Worm (Caenorhabditis elegans): ENCODE measurements around the gene F43D2.6.

Gene F43D2.6

ce11 chrV:14633319-14633718 lies 1.7 kb downstream of the F43D2.6 start:
- no peak for TF ChIP-seq ref-1 (GFP tag; conservative IDR thresholded peaks at IDR 0.05)
- no peak for TF ChIP-seq klf-2 (GFP tag; conservative IDR thresholded peaks at IDR 0.05)
- TF ChIP-seq cog-1 (tag; optimal IDR thresholded peaks at IDR 0.05) = no peak
- TF ChIP-seq med-1 (GFP tag; optimal IDR thresholded peaks at IDR 0.05; ENCODE audit: insufficient read depth) = no peak
- no peak for TF ChIP-seq ztf-23 (GFP tag; IDR thresholded peaks at IDR 0.05)
- no peak for TF ChIP-seq ztf-29 (GFP tag; IDR thresholded peaks at IDR 0.05)
- TF ChIP-seq tab-1 (GFP tag; IDR thresholded peaks at IDR 0.05) = no peak
- no peak for TF ChIP-seq flt-1 (GFP tag; IDR thresholded peaks at IDR 0.05)
- TF ChIP-seq T22C8.4 (GFP tag; IDR thresholded peaks at IDR 0.05) = no peak

ce11 chrV:14631588-14631987 lies 3.4 kb downstream of the F43D2.6 start, which contains the start of gene F43D2.3:
TSS of gene F43D2.3 (plus strand) at chrV:14631888.
- TF ChIP-seq ztf-29 (GFP tag; IDR thresholded peaks at IDR 0.05) (no peak), T22C8.4 (GFP tag; IDR thresholded peaks at IDR 0.05) (no peak), tab-1 (GFP tag; IDR thresholded peaks at IDR 0.05) (no peak), klf-2 (GFP tag; conservative IDR thresholded peaks at IDR 0.05) (no peak), med-1 (GFP tag; optimal IDR thresholded peaks at IDR 0.05; ENCODE audit: insufficient read depth) (no peak), cog-1 (tag; optimal IDR thresholded peaks at IDR 0.05) (no peak), ref-1 (GFP tag; conservative IDR thresholded peaks at IDR 0.05) (no peak), flt-1 (GFP tag; IDR thresholded peaks at IDR 0.05) (no peak), ztf-23 (GFP tag; IDR thresholded peaks at IDR 0.05) (no peak)

ce11 chrV:14625662-14626061 lies 9.3 kb downstream of the F43D2.6 start:
- no peak for TF ChIP-seq ztf-29 (GFP tag; IDR thresholded peaks at IDR 0.05)
- TF ChIP-seq ztf-23 (GFP tag; IDR thresholded peaks at IDR 0.05) = no peak
- TF ChIP-seq cog-1 (tag; optimal IDR thresholded peaks at IDR 0.05) = no peak
- no peak for TF ChIP-seq klf-2 (GFP tag; conservative IDR thresholded peaks at IDR 0.05)
- no peak for TF ChIP-seq ref-1 (GFP tag; conservative IDR thresholded peaks at IDR 0.05)
- no peak for TF ChIP-seq tab-1 (GFP tag; IDR thresholded peaks at IDR 0.05)
- TF ChIP-seq T22C8.4 (GFP tag; IDR thresholded peaks at IDR 0.05) = no peak
- no peak for TF ChIP-seq flt-1 (GFP tag; IDR thresholded peaks at IDR 0.05)
- TF ChIP-seq med-1 (GFP tag; optimal IDR thresholded peaks at IDR 0.05; ENCODE audit: insufficient read depth) = no peak

ce11 chrV:14620835-14621234 lies 14.1 kb downstream of the F43D2.6 start, which contains the start of gene hot-1:
TSS of gene hot-1 (plus strand) at chrV:14621135.
- TF ChIP-seq T22C8.4 (GFP tag; IDR thresholded peaks at IDR 0.05) = no peak
- TF ChIP-seq cog-1 (tag; optimal IDR thresholded peaks at IDR 0.05) = no peak
- no peak for TF ChIP-seq med-1 (GFP tag; optimal IDR thresholded peaks at IDR 0.05; ENCODE audit: insufficient read depth)
- no peak for TF ChIP-seq ztf-29 (GFP tag; IDR thresholded peaks at IDR 0.05)
- no peak for TF ChIP-seq flt-1 (GFP tag; IDR thresholded peaks at IDR 0.05)
- no peak for TF ChIP-seq klf-2 (GFP tag; conservative IDR thresholded peaks at IDR 0.05)
- no peak for TF ChIP-seq ref-1 (GFP tag; conservative IDR thresholded peaks at IDR 0.05)
- no peak for TF ChIP-seq ztf-23 (GFP tag; IDR thresholded peaks at IDR 0.05)

- TF ChIP-seq med-1 (GFP tag; optimal IDR thresholded peaks at IDR 0.05; ENCODE audit: insufficient read depth) (no peak), T22C8.4 (GFP tag; IDR thresholded peaks at IDR 0.05) (no peak), cog-1 (tag; optimal IDR thresholded peaks at IDR 0.05) (no peak), ref-1 (GFP tag; conservative IDR thresholded peaks at IDR 0.05) (no peak), ztf-29 (GFP tag; IDR thresholded peaks at IDR 0.05) (no peak), flt-1 (GFP tag; IDR thresholded peaks at IDR 0.05) (no peak), tab-1 (GFP tag; IDR thresholded peaks at IDR 0.05) (no peak), ztf-23 (GFP tag; IDR thresholded peaks at IDR 0.05) (no peak), klf-2 (GFP tag; conservative IDR thresholded peaks at IDR 0.05) (no peak)
Observed at ce11 chrV:14620311-14620710, 14.7 kb downstream of the F43D2.6 start.

DNA sequence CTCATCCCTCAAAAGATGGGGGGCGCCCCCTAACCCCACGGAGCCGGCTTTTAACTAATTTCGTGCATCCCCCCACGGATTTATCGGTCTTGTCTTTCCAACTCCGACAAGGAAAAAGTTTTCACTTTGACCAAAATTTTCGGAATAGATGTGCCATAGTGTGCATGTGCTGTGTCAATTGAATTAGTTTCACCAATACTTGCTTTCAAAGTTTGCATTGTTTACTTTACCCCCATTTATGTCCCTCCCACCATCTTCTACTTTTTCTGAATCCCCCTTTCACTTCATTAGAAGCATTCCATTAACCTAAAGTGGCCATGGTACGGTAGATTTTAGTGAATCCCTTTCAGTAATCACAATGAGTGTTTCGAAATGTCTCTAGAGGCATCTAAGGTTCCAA lies 17.3 kb downstream of the F43D2.6 start:
- no peak for TF ChIP-seq flt-1 (GFP tag; IDR thresholded peaks at IDR 0.05)
- no peak for TF ChIP-seq tab-1 (GFP tag; IDR thresholded peaks at IDR 0.05)

DNA sequence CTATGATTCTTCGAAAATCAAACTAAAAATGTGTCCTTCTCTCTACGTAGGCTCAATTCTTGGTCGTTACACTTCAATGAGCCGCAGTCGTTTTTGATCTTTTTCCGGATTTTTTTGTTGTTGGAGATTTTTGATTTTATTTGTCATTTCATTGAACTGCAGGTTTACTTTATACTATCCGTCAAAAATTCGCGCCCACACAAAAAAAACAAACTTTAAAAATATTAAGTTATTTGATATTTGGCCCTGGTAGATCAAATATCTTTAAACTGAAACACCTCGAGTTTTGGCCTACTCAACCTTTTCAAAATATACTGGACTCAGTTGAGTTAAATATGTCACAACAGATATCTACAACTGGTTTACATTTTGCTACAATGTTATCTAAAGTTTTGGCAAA lies 19.3 kb downstream of the F43D2.6 start:
- TF ChIP-seq ref-1 (GFP tag; conservative IDR thresholded peaks at IDR 0.05) = no peak
- no peak for TF ChIP-seq klf-2 (GFP tag; conservative IDR thresholded peaks at IDR 0.05)
- no peak for TF ChIP-seq ztf-29 (GFP tag; IDR thresholded peaks at IDR 0.05)
- TF ChIP-seq ztf-23 (GFP tag; IDR thresholded peaks at IDR 0.05) = no peak
- TF ChIP-seq med-1 (GFP tag; optimal IDR thresholded peaks at IDR 0.05; ENCODE audit: insufficient read depth) = no peak
- no peak for TF ChIP-seq tab-1 (GFP tag; IDR thresholded peaks at IDR 0.05)
- TF ChIP-seq T22C8.4 (GFP tag; IDR thresholded peaks at IDR 0.05) = no peak
- TF ChIP-seq flt-1 (GFP tag; IDR thresholded peaks at IDR 0.05) = no peak
- no peak for TF ChIP-seq cog-1 (tag; optimal IDR thresholded peaks at IDR 0.05)

- TF ChIP-seq flt-1 (GFP tag; IDR thresholded peaks at IDR 0.05) = no peak
- no peak for TF ChIP-seq ztf-29 (GFP tag; IDR thresholded peaks at IDR 0.05)
- TF ChIP-seq med-1 (GFP tag; optimal IDR thresholded peaks at IDR 0.05; ENCODE audit: insufficient read depth) = no peak
- TF ChIP-seq tab-1 (GFP tag; IDR thresholded peaks at IDR 0.05) = no peak
- no peak for TF ChIP-seq T22C8.4 (GFP tag; IDR thresholded peaks at IDR 0.05)
- no peak for TF ChIP-seq ref-1 (GFP tag; conservative IDR thresholded peaks at IDR 0.05)
- TF ChIP-seq ztf-23 (GFP tag; IDR thresholded peaks at IDR 0.05) = no peak
- no peak for TF ChIP-seq cog-1 (tag; optimal IDR thresholded peaks at IDR 0.05)
- no peak for TF ChIP-seq klf-2 (GFP tag; conservative IDR thresholded peaks at IDR 0.05)
Observed at ce11 chrV:14614454-14614853, 20.5 kb downstream of the F43D2.6 start.

- TF ChIP-seq T22C8.4 (GFP tag; IDR thresholded peaks at IDR 0.05) = no peak
- no peak for TF ChIP-seq med-1 (GFP tag; optimal IDR thresholded peaks at IDR 0.05; ENCODE audit: insufficient read depth)
- TF ChIP-seq ztf-23 (GFP tag; IDR thresholded peaks at IDR 0.05) = no peak
- no peak for TF ChIP-seq ztf-29 (GFP tag; IDR thresholded peaks at IDR 0.05)
- no peak for TF ChIP-seq klf-2 (GFP tag; conservative IDR thresholded peaks at IDR 0.05)
- TF ChIP-seq flt-1 (GFP tag; IDR thresholded peaks at IDR 0.05) = no peak
Observed at ce11 chrV:14612168-14612567, 22.8 kb downstream of the F43D2.6 start, which contains the start of the genes R11H6.5 and ccnk-1. TSS of gene R11H6.5 (minus strand) at chrV:14612222. TSS of gene ccnk-1 (plus strand) at chrV:14612548.

ce11 chrV:14610781-14611180 lies 24.2 kb downstream of the F43D2.6 start:
- TF ChIP-seq ztf-23 (GFP tag; IDR thresholded peaks at IDR 0.05) = no peak
- no peak for TF ChIP-seq cog-1 (tag; optimal IDR thresholded peaks at IDR 0.05)
- no peak for TF ChIP-seq med-1 (GFP tag; optimal IDR thresholded peaks at IDR 0.05; ENCODE audit: insufficient read depth)
- TF ChIP-seq ref-1 (GFP tag; conservative IDR thresholded peaks at IDR 0.05) = no peak
- TF ChIP-seq ztf-29 (GFP tag; IDR thresholded peaks at IDR 0.05) = no peak
- no peak for TF ChIP-seq klf-2 (GFP tag; conservative IDR thresholded peaks at IDR 0.05)
- TF ChIP-seq tab-1 (GFP tag; IDR thresholded peaks at IDR 0.05) = no peak
- no peak for TF ChIP-seq flt-1 (GFP tag; IDR thresholded peaks at IDR 0.05)
- no peak for TF ChIP-seq T22C8.4 (GFP tag; IDR thresholded peaks at IDR 0.05)
